Worm (Caenorhabditis elegans) whole organism, L2 larva: Measurements from ENCODE around the gene aexr-1.

ENCODE experiments used
- C34F6.9 ChIP-seq: fragments of 150-350 bp; optimal IDR thresholded peaks from 2 replicates; lab custom pipeline; 2014; ENCODE audit warnings: missing biosample characterization, missing genetic modification characterization
- R02D3.7 ChIP-seq: fragments of 150-350 bp; optimal IDR thresholded peaks from 2 replicates; lab custom pipeline; 2014; ENCODE audit warnings: missing biosample characterization, missing genetic modification characterization
- Y55F3AM.14 ChIP-seq: fragments of 200-800 bp; sonication (Bioruptor generic); optimal IDR thresholded peaks from 2 replicates; lab custom pipeline; 2018; ENCODE audit warnings: mild to moderate bottlenecking, missing genetic modification characterization, missing compliant biosample characterization
- ZK546.5 ChIP-seq: sonication (generic microtip); optimal IDR thresholded peaks from 2 replicates; lab custom pipeline; 2017; ENCODE audit warnings: missing biosample characterization, missing genetic modification characterization
- alr-1 ChIP-seq: fragments of 150-350 bp; optimal IDR thresholded peaks from 2 replicates; lab custom pipeline; 2014; ENCODE audit warnings: missing biosample characterization, missing genetic modification characterization
- aly-2 ChIP-seq: fragments of 150-350 bp; optimal IDR thresholded peaks from 2 replicates; lab custom pipeline; 2014; ENCODE audit warnings: missing biosample characterization, missing genetic modification characterization
- ama-1 ChIP-seq: fragments of 150-350 bp; optimal IDR thresholded peaks from 2 replicates; lab custom pipeline; 2018; ENCODE audit warnings: inconsistent platforms
- blmp-1 ChIP-seq: sonication (generic microtip); optimal IDR thresholded peaks from 2 replicates; lab custom pipeline; 2017; ENCODE audit warnings: missing genetic modification characterization, mild to moderate bottlenecking, missing compliant biosample characterization, antibody characterized with exemption, moderate library complexity; ENCODE audit not compliant: insufficient read depth
- ceh-16 ChIP-seq: fragments of 150-350 bp; optimal IDR thresholded peaks from 2 replicates; lab custom pipeline; 2014; ENCODE audit warnings: missing biosample characterization, missing genetic modification characterization
- ceh-82 ChIP-seq: fragments of 150-350 bp; optimal IDR thresholded peaks from 2 replicates; lab custom pipeline; 2014; ENCODE audit warnings: missing biosample characterization, missing genetic modification characterization
- dmd-4 ChIP-seq: sonication (generic microtip); optimal IDR thresholded peaks from 2 replicates; lab custom pipeline; 2017; ENCODE audit warnings: missing biosample characterization, missing genetic modification characterization
- egl-27 ChIP-seq: sonication (generic microtip); optimal IDR thresholded peaks from 3 replicates; lab custom pipeline; 2017; ENCODE audit warnings: missing biosample characterization, missing genetic modification reagents, missing genetic modification characterization
- elt-1 ChIP-seq: fragments of 150-350 bp; optimal IDR thresholded peaks from 2 replicates; lab custom pipeline; 2014; ENCODE audit warnings: missing biosample characterization, missing genetic modification characterization
- elt-3 ChIP-seq: sonication (generic microtip); optimal IDR thresholded peaks from 2 replicates; lab custom pipeline; 2017; ENCODE audit warnings: missing biosample characterization, missing genetic modification characterization
- fos-1 ChIP-seq: fragments of 150-350 bp; optimal IDR thresholded peaks from 2 replicates; lab custom pipeline; 2014; ENCODE audit warnings: missing biosample characterization, missing genetic modification characterization
- gmeb-1 ChIP-seq: fragments of 150-350 bp; optimal IDR thresholded peaks from 2 replicates; lab custom pipeline; 2014; ENCODE audit warnings: missing biosample characterization, missing genetic modification characterization
- lin-11 ChIP-seq: fragments of 150-350 bp; sonication (generic microtip); optimal IDR thresholded peaks from 2 replicates; lab custom pipeline; 2014; ENCODE audit warnings: missing biosample characterization, missing genetic modification characterization, inconsistent platforms, mixed read lengths
- lin-13 ChIP-seq: fragments of 150-350 bp; optimal IDR thresholded peaks from 2 replicates; lab custom pipeline; 2014; ENCODE audit warnings: missing biosample characterization, missing genetic modification reagents, missing genetic modification characterization
- lin-39 ChIP-seq: fragments of 150-350 bp; optimal IDR thresholded peaks from 2 replicates; lab custom pipeline; 2014; ENCODE audit warnings: missing biosample characterization, missing genetic modification reagents, missing genetic modification characterization
- lsy-2 ChIP-seq, 2 experiments: fragments of 150-350 bp in 1 of 2; sonication (generic microtip) in 1 of 2; optimal IDR thresholded peaks; 2 replicates each; lab custom pipeline; 2014 to 2017; ENCODE audit warnings: missing biosample characterization in 2 of 2, missing genetic modification characterization in 2 of 2
- mab-5 ChIP-seq: fragments of 150-350 bp; optimal IDR thresholded peaks from 2 replicates; lab custom pipeline; 2014; ENCODE audit warnings: missing biosample characterization, missing genetic modification characterization
- mbf-1 ChIP-seq: sonication (generic microtip); optimal IDR thresholded peaks from 2 replicates; lab custom pipeline; 2017; ENCODE audit warnings: missing biosample characterization, missing genetic modification characterization
- mdl-1 ChIP-seq, 2 experiments: fragments of 150-350 bp in 1 of 2; sonication (generic microtip) in 1 of 2; optimal IDR thresholded peaks; 2 replicates each; lab custom pipeline; 2017; ENCODE audit warnings: missing biosample characterization in 2 of 2, missing genetic modification characterization in 2 of 2
- nhr-10 ChIP-seq: sonication (generic microtip); optimal IDR thresholded peaks from 2 replicates; lab custom pipeline; 2017; ENCODE audit warnings: missing biosample characterization, missing genetic modification characterization
- nhr-11 ChIP-seq: fragments of 150-350 bp; optimal IDR thresholded peaks from 2 replicates; lab custom pipeline; 2014; ENCODE audit warnings: missing biosample characterization, missing genetic modification characterization
- nhr-12 ChIP-seq: fragments of 150-350 bp; optimal IDR thresholded peaks from 2 replicates; lab custom pipeline; 2014; ENCODE audit warnings: missing biosample characterization, missing genetic modification characterization
- nhr-129 ChIP-seq: fragments of 150-350 bp; optimal IDR thresholded peaks from 2 replicates; lab custom pipeline; 2014; ENCODE audit warnings: missing biosample characterization, missing genetic modification characterization
- nhr-23 ChIP-seq: fragments of 150-350 bp; optimal IDR thresholded peaks from 2 replicates; lab custom pipeline; 2014; ENCODE audit warnings: missing biosample characterization, missing genetic modification reagents, missing genetic modification characterization
- nhr-237 ChIP-seq: fragments of 150-350 bp; optimal IDR thresholded peaks from 2 replicates; lab custom pipeline; 2014; ENCODE audit warnings: missing biosample characterization, missing genetic modification characterization
- nhr-25 ChIP-seq: fragments of 150-350 bp; sonication (generic microtip); optimal IDR thresholded peaks from 3 replicates; lab custom pipeline; 2014; ENCODE audit warnings: missing biosample characterization, missing genetic modification characterization
- nhr-6 ChIP-seq: fragments of 150-350 bp; optimal IDR thresholded peaks from 2 replicates; lab custom pipeline; 2014; ENCODE audit warnings: missing biosample characterization, missing genetic modification characterization
- nhr-77 ChIP-seq: fragments of 150-350 bp; optimal IDR thresholded peaks from 2 replicates; lab custom pipeline; 2014; ENCODE audit warnings: missing biosample characterization, missing genetic modification characterization
- peb-1 ChIP-seq: fragments of 150-350 bp; optimal IDR thresholded peaks from 2 replicates; lab custom pipeline; 2014; ENCODE audit warnings: missing biosample characterization, missing genetic modification characterization
- sem-4 ChIP-seq: fragments of 150-350 bp; optimal IDR thresholded peaks from 2 replicates; lab custom pipeline; 2014; ENCODE audit warnings: missing biosample characterization, missing genetic modification reagents, missing genetic modification characterization
- skn-1 ChIP-seq: sonication (generic microtip); optimal IDR thresholded peaks from 2 replicates; lab custom pipeline; 2017; ENCODE audit warnings: missing biosample characterization, missing genetic modification characterization
- sma-3 ChIP-seq: sonication (generic microtip); optimal IDR thresholded peaks from 2 replicates; lab custom pipeline; 2016; ENCODE audit warnings: missing genetic modification reagents, missing genetic modification characterization, missing compliant biosample characterization
- sma-9 ChIP-seq, 2 experiments: fragments of 150-350 bp in 1 of 2; sonication (generic microtip) in 1 of 2; optimal IDR thresholded peaks; 2 replicates each; lab custom pipeline; 2014 to 2016; ENCODE audit warnings: missing genetic modification characterization in 2 of 2, mild to moderate bottlenecking in 1 of 2, missing biosample characterization in 1 of 2, missing compliant biosample characterization in 1 of 2, missing genetic modification reagents in 1 of 2, moderate library complexity in 1 of 2
- unc-39 ChIP-seq: fragments of 150-350 bp; optimal IDR thresholded peaks from 2 replicates; lab custom pipeline; 2014; ENCODE audit warnings: missing biosample characterization, missing genetic modification characterization
- unc-55 ChIP-seq: fragments of 150-350 bp; sonication (generic microtip); optimal IDR thresholded peaks from 3 replicates; lab custom pipeline; 2014; ENCODE audit warnings: missing biosample characterization, missing genetic modification reagents, missing genetic modification characterization
- unc-62 ChIP-seq: fragments of 150-350 bp; optimal IDR thresholded peaks from 2 replicates; lab custom pipeline; 2014; ENCODE audit warnings: missing biosample characterization, missing genetic modification reagents, missing genetic modification characterization
- zag-1 ChIP-seq: fragments of 150-350 bp; optimal IDR thresholded peaks from 2 replicates; lab custom pipeline; 2014; ENCODE audit warnings: missing biosample characterization, missing genetic modification characterization
- ztf-1 ChIP-seq: fragments of 200-800 bp; sonication (Bioruptor generic); conservative IDR thresholded peaks from 2 replicates; pipeline ENCODE4 v1.3.6; 2022; ENCODE audit warnings: missing genetic modification characterization, missing compliant biosample characterization
- ztf-11 ChIP-seq: sonication (generic microtip); optimal IDR thresholded peaks from 2 replicates; lab custom pipeline; 2017; ENCODE audit warnings: missing biosample characterization, missing genetic modification characterization

Gene aexr-1

DNA sequence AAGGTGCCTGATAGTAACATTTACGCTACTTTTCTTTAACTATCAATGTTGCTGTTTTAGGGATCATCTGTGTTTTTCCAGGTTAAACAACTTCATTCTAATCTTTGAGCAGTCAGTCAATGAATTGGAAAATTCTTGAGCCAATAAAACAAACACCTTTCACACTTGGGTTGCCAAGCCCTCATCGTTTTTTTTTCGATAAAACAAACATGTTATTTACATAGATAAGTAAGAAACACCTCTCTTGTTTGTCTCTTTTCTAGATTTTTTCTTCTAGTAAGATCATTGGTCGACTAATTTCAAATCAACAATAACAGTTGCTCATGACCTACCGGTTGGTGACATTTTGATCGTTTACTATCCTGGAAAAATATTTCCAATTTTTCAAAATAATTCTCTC, 33.1 kb downstream of the aexr-1 start:
- TF ChIP-seq ceh-16 (tag; lab: Kevin White, UChicago) (no peak), gmeb-1 (tag; lab: Kevin White, UChicago) (no peak), elt-1 (no peak), blmp-1 (no peak), nhr-11 (no peak), nhr-25 (tag; lab: Kevin White, UChicago) (no peak), unc-62 (GFP tag; lab: Kevin White, UChicago) (no peak), R02D3.7 (tag; lab: Kevin White, UChicago) (no peak), lin-13 (GFP tag; lab: Kevin White, UChicago) (no peak), nhr-12 (no peak), nhr-77 (no peak), mdl-1 (tag; optimal IDR thresholded peaks at IDR 0.05; lab: Kevin White, UChicago) (no peak), nhr-23 (tag; lab: Kevin White, UChicago) (no peak), dmd-4 (tag; lab: Kevin White, UChicago) (no peak)
- TF ChIP-seq, all 48 proteins: peak for 0

DNA sequence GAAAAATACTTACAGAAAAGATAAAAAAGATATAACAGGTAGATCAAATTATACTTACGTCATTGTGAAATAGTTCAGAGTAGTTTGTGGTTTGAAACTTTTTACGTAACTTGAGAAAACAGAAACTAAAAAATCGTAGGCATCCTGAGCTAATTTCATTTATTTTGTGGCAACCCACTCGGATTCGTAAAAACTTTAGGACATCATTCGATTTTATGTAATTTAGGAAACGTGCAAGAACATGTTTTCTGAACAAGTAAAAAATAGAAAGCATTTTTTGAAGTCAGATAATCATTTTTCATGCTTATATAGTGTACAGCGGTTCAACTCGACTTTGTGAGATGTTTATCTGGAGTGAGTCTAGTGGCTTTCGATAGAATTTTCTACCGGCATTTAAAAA, 36.3 kb downstream of the aexr-1 start, which contains the start of gene hic-1:
Gene hic-1, minus strand, starts transcription at position 101 of the 400 bp plus-strand sequence.
- TF ChIP-seq ama-1 (lab: Kevin White, UChicago) (no peak), ceh-16 (tag; lab: Kevin White, UChicago) (no peak), fos-1 (tag; lab: Kevin White, UChicago) (no peak), gmeb-1 (tag; lab: Kevin White, UChicago) (no peak), mbf-1 (tag; lab: Kevin White, UChicago) (no peak), elt-3 (tag; lab: Kevin White, UChicago) (no peak), lin-39 (tag; lab: Kevin White, UChicago) (no peak), skn-1 (no peak), Y55F3AM.14 (GFP tag; lab: Kevin White, UChicago) (no peak), sma-9 (GFP tag; optimal IDR thresholded peaks at IDR 0.05; lab: Kevin White, UChicago) (no peak), sma-9 (tag; optimal IDR thresholded peaks at IDR 0.05; lab: Kevin White, UChicago) (no peak), zag-1 (tag; lab: Kevin White, UChicago) (no peak), sem-4 (no peak), mab-5 (no peak), lin-11 (tag; lab: Kevin White, UChicago) (no peak), peb-1 (no peak), dmd-4 (tag; lab: Kevin White, UChicago) (no peak), nhr-11 (no peak), lin-13 (GFP tag; lab: Kevin White, UChicago) (no peak)
- TF ChIP-seq, all 48 proteins: peak for 0

DNA sequence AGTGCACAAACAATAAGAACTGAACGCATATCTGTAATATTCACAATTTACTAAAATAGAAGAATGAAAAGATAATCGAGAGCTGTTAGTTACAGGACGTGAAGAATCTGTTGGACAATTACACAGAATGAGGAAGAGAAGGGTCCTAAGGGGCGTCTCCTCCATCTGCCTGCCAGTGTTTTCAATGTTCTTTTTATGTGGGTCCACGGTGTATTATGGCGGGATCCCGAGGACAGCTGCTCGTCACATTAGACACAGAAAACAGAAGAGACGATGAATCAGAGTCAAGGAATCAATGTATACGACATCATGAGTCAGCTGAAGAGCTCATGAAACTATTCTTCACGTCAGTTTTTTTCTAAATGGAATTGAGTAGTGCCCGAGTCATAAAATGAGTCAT, 38.0 kb downstream of the aexr-1 start, which contains the start of gene ttr-6:
Gene ttr-6, minus strand, starts transcription at position 33 of the 400 bp plus-strand sequence.
- TF ChIP-seq ceh-82 (tag; lab: Kevin White, UChicago) (no peak), sem-4 (no peak), nhr-129 (tag; lab: Kevin White, UChicago) (peak; percentile 55), sma-9 (GFP tag; optimal IDR thresholded peaks at IDR 0.05; lab: Kevin White, UChicago) (peak; percentile 6), sma-9 (tag; optimal IDR thresholded peaks at IDR 0.05; lab: Kevin White, UChicago) (no peak), ceh-16 (tag; lab: Kevin White, UChicago) (no peak), C34F6.9 (no peak), dmd-4 (tag; lab: Kevin White, UChicago) (no peak), unc-62 (GFP tag; lab: Kevin White, UChicago) (no peak), lsy-2 (tag; optimal IDR thresholded peaks at IDR 0.05; lab: Kevin White, UChicago) (peak in 1 of 2 experiments; percentile 16)

DNA sequence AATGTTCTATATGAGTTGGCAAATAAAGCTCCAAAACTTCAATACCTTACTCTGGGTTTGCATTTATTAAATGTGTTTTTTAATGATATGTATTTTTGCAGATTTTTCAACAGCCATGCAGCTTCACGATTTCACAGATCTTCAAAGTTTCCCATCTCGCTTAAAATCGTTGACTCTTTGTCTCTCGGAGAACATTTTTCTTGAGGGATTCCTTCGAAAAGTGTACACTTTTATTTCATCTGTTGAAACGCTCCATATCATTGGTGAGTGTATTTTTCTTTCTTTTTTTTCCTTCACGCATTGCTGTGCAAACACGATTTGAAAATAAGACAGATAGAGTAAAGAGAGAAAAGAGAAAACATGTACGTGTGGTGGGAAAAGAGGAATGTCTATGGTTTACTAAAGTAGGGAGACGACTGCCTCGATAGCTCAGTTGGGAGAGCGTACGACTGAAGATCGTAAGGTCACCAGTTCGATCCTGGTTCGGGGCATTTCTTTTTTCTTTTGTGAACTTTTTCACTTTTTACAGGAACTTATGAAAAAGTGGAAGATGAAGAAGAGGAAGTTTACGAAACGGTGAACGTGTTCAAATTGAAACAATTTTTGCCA, 41.8 kb downstream of the aexr-1 start:
- TF ChIP-seq zag-1 (tag; lab: Kevin White, UChicago) (no peak), R02D3.7 (tag; lab: Kevin White, UChicago) (no peak), dmd-4 (tag; lab: Kevin White, UChicago) (no peak), alr-1 (tag; lab: Kevin White, UChicago) (no peak), C34F6.9 (peak; percentile 29), gmeb-1 (tag; lab: Kevin White, UChicago) (peak; percentile 66), unc-39 (tag; lab: Kevin White, UChicago) (no peak), nhr-129 (tag; lab: Kevin White, UChicago) (peak; percentile 91), lsy-2 (tag; optimal IDR thresholded peaks at IDR 0.05; lab: Kevin White, UChicago) (peak; percentile 35 to 70), mdl-1 (tag; optimal IDR thresholded peaks at IDR 0.05; lab: Kevin White, UChicago) (peak in 1 of 2 experiments; percentile 1), elt-1 (no peak), nhr-6 (tag; lab: Kevin White, UChicago) (peak; percentile 25), unc-62 (GFP tag; lab: Kevin White, UChicago) (no peak), nhr-10 (tag; lab: Kevin White, UChicago) (no peak), aly-2 (tag; lab: Kevin White, UChicago) (no peak), sma-3 (GFP tag; lab: Kevin White, UChicago) (no peak), nhr-237 (tag; lab: Kevin White, UChicago) (no peak), Y55F3AM.14 (GFP tag; lab: Kevin White, UChicago) (no peak), ZK546.5 (tag; lab: Kevin White, UChicago) (no peak), ztf-11 (tag; lab: Kevin White, UChicago) (no peak), lin-39 (tag; lab: Kevin White, UChicago) (no peak), unc-55 (GFP tag; lab: Kevin White, UChicago) (peak; percentile 81), egl-27 (peak; percentile 70), ztf-1 (GFP tag; lab: Robert Waterston, UW) (no peak), elt-3 (tag; lab: Kevin White, UChicago) (no peak), blmp-1 (no peak), skn-1 (peak; percentile 44), nhr-25 (tag; lab: Kevin White, UChicago) (no peak), ama-1 (lab: Kevin White, UChicago) (no peak), ceh-82 (tag; lab: Kevin White, UChicago) (no peak), fos-1 (tag; lab: Kevin White, UChicago) (peak; percentile 46)
